Fruit fly (Drosophila melanogaster) whole organism, prepupa: ENCODE data around the gene HHEX.

Experiments
- Blimp-1 ChIP-seq: fragments of 200-800 bp; sonication (Bioruptor generic); optimal IDR thresholded peaks from 3 replicates; lab custom pipeline; 2017; ENCODE audit warnings: missing biosample characterization, missing genetic modification characterization, mild to moderate bottlenecking, moderate library complexity, missing genetic modification reagents
- CG10631 ChIP-seq: fragments of 200-800 bp; sonication (Bioruptor generic); optimal IDR thresholded peaks from 2 replicates; lab custom pipeline; 2016; ENCODE audit warnings: missing biosample characterization, missing genetic modification characterization
- CG11762 ChIP-seq: fragments of 200-800 bp; sonication (Bioruptor generic); optimal IDR thresholded peaks from 3 replicates; lab custom pipeline; 2016; ENCODE audit warnings: missing biosample characterization, missing genetic modification characterization; ENCODE audit not compliant: insufficient read depth
- CG11902 ChIP-seq: fragments of 200-800 bp; sonication (Bioruptor generic); optimal IDR thresholded peaks from 3 replicates; lab custom pipeline; 2016; ENCODE audit warnings: missing biosample characterization, missing genetic modification characterization
- CG16779 ChIP-seq: fragments of 200-800 bp; sonication (Bioruptor generic); optimal IDR thresholded peaks from 3 replicates; lab custom pipeline; 2017; ENCODE audit warnings: missing biosample characterization, mild to moderate bottlenecking, missing genetic modification characterization
- CG3032 ChIP-seq: fragments of 200-800 bp; optimal IDR thresholded peaks from 2 replicates; lab custom pipeline; 2019; ENCODE audit warnings: missing biosample characterization, mild to moderate bottlenecking, missing genetic modification characterization, moderate library complexity
- CG31627 ChIP-seq: fragments of 200-800 bp; sonication (Bioruptor generic); optimal IDR thresholded peaks from 3 replicates; lab custom pipeline; 2016; ENCODE audit warnings: missing biosample characterization, missing genetic modification characterization
- CG4318 ChIP-seq: fragments of 200-800 bp; sonication (Bioruptor generic); optimal IDR thresholded peaks from 3 replicates; lab custom pipeline; 2017; ENCODE audit warnings: missing biosample characterization, mild to moderate bottlenecking, missing genetic modification characterization
- CG6163 ChIP-seq: fragments of 200-800 bp; sonication (Bioruptor generic); IDR thresholded peaks from 3 replicates; pipeline ENCODE4 v1.3.6; 2022; ENCODE audit warnings: missing biosample characterization, missing genetic modification characterization
- CG6276 ChIP-seq: fragments of 200-800 bp; sonication (Bioruptor generic); optimal IDR thresholded peaks from 2 replicates; lab custom pipeline; 2017; ENCODE audit warnings: missing biosample characterization, mild to moderate bottlenecking, missing genetic modification characterization
- CG6808 ChIP-seq: fragments of 200-800 bp; sonication (Bioruptor generic); optimal IDR thresholded peaks from 3 replicates; lab custom pipeline; 2017; ENCODE audit warnings: missing biosample characterization, missing genetic modification characterization, mild to moderate bottlenecking, moderate library complexity, missing genetic modification reagents
- CG6854 ChIP-seq: fragments of 200-800 bp; sonication (Bioruptor generic); optimal IDR thresholded peaks from 2 replicates; lab custom pipeline; 2017; ENCODE audit warnings: missing biosample characterization, mild to moderate bottlenecking, missing genetic modification characterization
- CG7368 ChIP-seq: fragments of 200-800 bp; sonication (Bioruptor generic); optimal IDR thresholded peaks from 3 replicates; lab custom pipeline; 2016; ENCODE audit warnings: missing biosample characterization, missing genetic modification characterization
- CG8119 ChIP-seq: fragments of 200-800 bp; sonication (Bioruptor generic); IDR thresholded peaks from 3 replicates; pipeline ENCODE4 v1.3.6; 2022; ENCODE audit warnings: missing biosample characterization, missing genetic modification characterization
- CG8319 ChIP-seq: fragments of 200-800 bp; sonication (Bioruptor generic); optimal IDR thresholded peaks from 3 replicates; lab custom pipeline; 2016; ENCODE audit warnings: missing biosample characterization, missing genetic modification characterization
- CG8632 ChIP-seq: fragments of 200-800 bp; sonication (Bioruptor generic); optimal IDR thresholded peaks from 3 replicates; lab custom pipeline; 2016; ENCODE audit warnings: missing biosample characterization, missing genetic modification characterization
- CG9139 ChIP-seq: fragments of 200-800 bp; sonication (Bioruptor generic); optimal IDR thresholded peaks from 3 replicates; lab custom pipeline; 2017; ENCODE audit warnings: missing biosample characterization, mild to moderate bottlenecking, missing genetic modification characterization
- Eip78C ChIP-seq: fragments of 200-800 bp; sonication (Bioruptor generic); peaks from one replicate; lab custom pipeline; 2016; ENCODE audit warnings: missing biosample characterization, missing genetic modification characterization
- Eip93F ChIP-seq: fragments of 200-800 bp; sonication (Bioruptor generic); optimal IDR thresholded peaks from 2 replicates; lab custom pipeline; 2016; ENCODE audit warnings: missing biosample characterization, mild to moderate bottlenecking, missing genetic modification characterization
- Ets21C ChIP-seq: fragments of 200-800 bp; sonication (Bioruptor generic); optimal IDR thresholded peaks from 3 replicates; lab custom pipeline; 2016; ENCODE audit warnings: missing biosample characterization, missing genetic modification characterization
- Ets96B ChIP-seq: fragments of 200-800 bp; optimal IDR thresholded peaks from 2 replicates; lab custom pipeline; 2019; ENCODE audit warnings: missing biosample characterization, mild to moderate bottlenecking, missing genetic modification characterization, moderate library complexity
- Hr38 ChIP-seq: sonication (Bioruptor generic); optimal IDR thresholded peaks from 2 replicates; lab custom pipeline; 2016; ENCODE audit warnings: missing biosample characterization, missing genetic modification characterization
- Hr39 ChIP-seq: fragments of 200-800 bp; sonication (Bioruptor generic); optimal IDR thresholded peaks from 2 replicates; lab custom pipeline; 2016; ENCODE audit warnings: missing biosample characterization, missing genetic modification characterization
- Hr4 ChIP-seq: fragments of 200-800 bp; sonication (Bioruptor generic); optimal IDR thresholded peaks from 3 replicates; lab custom pipeline; 2016; ENCODE audit warnings: missing biosample characterization, missing genetic modification characterization
- Met ChIP-seq: fragments of 200-800 bp; sonication (Bioruptor generic); optimal IDR thresholded peaks from 3 replicates; lab custom pipeline; 2016; ENCODE audit warnings: missing biosample characterization, missing genetic modification characterization
- Smox ChIP-seq: fragments of 200-800 bp; sonication (Bioruptor generic); optimal IDR thresholded peaks from 3 replicates; lab custom pipeline; 2016; ENCODE audit warnings: missing biosample characterization, missing genetic modification characterization
- Sox102F ChIP-seq: fragments of 200-800 bp; sonication (Bioruptor generic); optimal IDR thresholded peaks from 2 replicates; lab custom pipeline; 2016; ENCODE audit warnings: missing biosample characterization, mild to moderate bottlenecking, missing genetic modification characterization
- Sox14 ChIP-seq: fragments of 200-800 bp; sonication (Bioruptor generic); optimal IDR thresholded peaks from 3 replicates; lab custom pipeline; 2016; ENCODE audit warnings: missing biosample characterization, missing genetic modification characterization
- Sox15 ChIP-seq: fragments of 200-800 bp; sonication (Bioruptor generic); optimal IDR thresholded peaks from 3 replicates; lab custom pipeline; 2016; ENCODE audit warnings: missing biosample characterization, missing genetic modification characterization
- achi ChIP-seq: fragments of 200-800 bp; sonication (Bioruptor generic); optimal IDR thresholded peaks from 3 replicates; lab custom pipeline; 2016; ENCODE audit warnings: missing biosample characterization, missing genetic modification characterization
- acj6 ChIP-seq: fragments of 200-800 bp; sonication (Bioruptor generic); optimal IDR thresholded peaks from 3 replicates; lab custom pipeline; 2016; ENCODE audit warnings: missing biosample characterization, missing genetic modification characterization
- cyc ChIP-seq: fragments of 200-800 bp; sonication (Bioruptor generic); optimal IDR thresholded peaks from 3 replicates; lab custom pipeline; 2016; ENCODE audit warnings: missing biosample characterization, missing genetic modification characterization
- dac ChIP-seq: fragments of 200-800 bp; sonication (Bioruptor generic); optimal IDR thresholded peaks from 2 replicates; lab custom pipeline; 2017; ENCODE audit warnings: missing biosample characterization, mild to moderate bottlenecking, missing genetic modification characterization
- eg ChIP-seq: fragments of 200-800 bp; sonication (Bioruptor generic); IDR thresholded peaks from 3 replicates; pipeline ENCODE4 v1.3.6; 2022; ENCODE audit warnings: missing biosample characterization, missing genetic modification characterization
- esn ChIP-seq: fragments of 200-800 bp; sonication (Bioruptor generic); optimal IDR thresholded peaks from 2 replicates; lab custom pipeline; 2016; ENCODE audit warnings: missing biosample characterization, mild to moderate bottlenecking, missing genetic modification characterization, moderate library complexity
- fd85E ChIP-seq: fragments of 200-800 bp; sonication (Bioruptor generic); optimal IDR thresholded peaks from 3 replicates; lab custom pipeline; 2016; ENCODE audit warnings: missing biosample characterization, missing genetic modification characterization
- fkh ChIP-seq: fragments of 200-800 bp; sonication (Bioruptor generic); optimal IDR thresholded peaks from 3 replicates; lab custom pipeline; 2017; ENCODE audit warnings: missing biosample characterization, mild to moderate bottlenecking, missing genetic modification characterization, moderate library complexity
- lz ChIP-seq: fragments of 200-800 bp; sonication (Bioruptor generic); optimal IDR thresholded peaks from 3 replicates; lab custom pipeline; 2016; ENCODE audit warnings: missing biosample characterization, missing genetic modification characterization
- net ChIP-seq: fragments of 200-800 bp; sonication (Bioruptor generic); optimal IDR thresholded peaks from 3 replicates; lab custom pipeline; 2016; ENCODE audit warnings: missing biosample characterization, missing genetic modification characterization
- pdm3 ChIP-seq: fragments of 200-800 bp; sonication (Bioruptor generic); optimal IDR thresholded peaks from 3 replicates; lab custom pipeline; 2016; ENCODE audit warnings: missing biosample characterization, missing genetic modification characterization
- salr ChIP-seq, 2 experiments: fragments of 200-800 bp; sonication (Bioruptor generic); optimal IDR thresholded peaks; 3 replicates each; lab custom pipeline; 2016 to 2018; ENCODE audit warnings: missing biosample characterization in 2 of 2, missing genetic modification characterization in 2 of 2, mild to moderate bottlenecking in 1 of 2
- spab ChIP-seq: fragments of 200-800 bp; sonication (Bioruptor generic); optimal IDR thresholded peaks from 2 replicates; lab custom pipeline; 2017; ENCODE audit warnings: missing biosample characterization, mild to moderate bottlenecking, missing genetic modification characterization, missing genetic modification reagents
- topi ChIP-seq: fragments of 200-800 bp; sonication (Bioruptor generic); optimal IDR thresholded peaks from 3 replicates; lab custom pipeline; 2016; ENCODE audit warnings: missing biosample characterization, missing genetic modification characterization

The HHEX gene

dm6 chr3R:21111046-21111480 is 30.3 kb upstream of the HHEX start, which contains the start of gene Rab11 (continued):
- peak; percentile 17 for TF ChIP-seq Sox15 (GFP tag; lab: Kevin White, UChicago)
- no peak for TF ChIP-seq spab
- TF ChIP-seq CG11902 (GFP tag; lab: Kevin White, UChicago), result no peak
- TF ChIP-seq Hr4 (GFP tag; lab: Kevin White, UChicago), result peak; percentile 57
- TF ChIP-seq Met (GFP tag; lab: Kevin White, UChicago), result peak; percentile 47
- no peak for TF ChIP-seq Ets21C (GFP tag; lab: Kevin White, UChicago)
- peak; percentile 39 for TF ChIP-seq Sox14 (GFP tag; lab: Kevin White, UChicago)
- TF ChIP-seq CG9139 (GFP tag; lab: Kevin White, UChicago), result no peak
- peak; percentile 11 for TF ChIP-seq CG8632 (GFP tag; lab: Kevin White, UChicago)
- TF ChIP-seq CG4318 (GFP tag; lab: Kevin White, UChicago), result no peak
- TF ChIP-seq cyc (GFP tag; lab: Kevin White, UChicago), result peak; percentile 15
- TF ChIP-seq CG6276 (GFP tag; lab: Kevin White, UChicago), result no peak
- TF ChIP-seq lz, result peak; percentile 45
- TF ChIP-seq dac, result no peak
- no peak for TF ChIP-seq Smox
- TF ChIP-seq acj6, result peak; percentile 48
- peak; percentile 41 for TF ChIP-seq CG3032 (tag; lab: Kevin White, UChicago)
- no peak for TF ChIP-seq net (GFP tag; lab: Kevin White, UChicago)
- no peak for TF ChIP-seq Hr38
- TF ChIP-seq CG8119 (GFP tag; lab: Robert Waterston, UW), result no peak
- TF ChIP-seq CG7368 (GFP tag; lab: Kevin White, UChicago), result no peak
- TF ChIP-seq Eip78C (GFP tag; lab: Kevin White, UChicago), result peak; percentile 49
- no peak for TF ChIP-seq Ets96B (tag; lab: Kevin White, UChicago)
- peak; percentile 15 for TF ChIP-seq achi (GFP tag; lab: Kevin White, UChicago)
- no peak for TF ChIP-seq fd85E (GFP tag; lab: Kevin White, UChicago)
- no peak for TF ChIP-seq eg (GFP tag; lab: Robert Waterston, UW)
- TF ChIP-seq, all 60 proteins: peak for 24

- TF ChIP-seq lz, result no peak
- TF ChIP-seq pdm3 (GFP tag; lab: Kevin White, UChicago), result no peak
- TF ChIP-seq dac, result no peak
- TF ChIP-seq CG31627 (GFP tag; lab: Kevin White, UChicago), result no peak
- no peak for TF ChIP-seq esn (GFP tag; lab: Kevin White, UChicago)
- TF ChIP-seq Eip93F (GFP tag; lab: Kevin White, UChicago), result no peak
- TF ChIP-seq Met (GFP tag; lab: Kevin White, UChicago), result no peak
- TF ChIP-seq acj6, result no peak
- TF ChIP-seq Sox15 (GFP tag; lab: Kevin White, UChicago), result no peak
- TF ChIP-seq CG11902 (GFP tag; lab: Kevin White, UChicago), result no peak
- no peak for TF ChIP-seq CG6163 (GFP tag; lab: Robert Waterston, UW)
- no peak for TF ChIP-seq CG7368 (GFP tag; lab: Kevin White, UChicago)
- TF ChIP-seq Blimp-1 (GFP tag; lab: Kevin White, UChicago), result no peak
- TF ChIP-seq achi (GFP tag; lab: Kevin White, UChicago), result no peak
- TF ChIP-seq net (GFP tag; lab: Kevin White, UChicago), result no peak
These were observed 29.0 kb upstream of the HHEX start for dm6 chr3R:21109712-21110111.

- TF ChIP-seq pdm3 (GFP tag; lab: Kevin White, UChicago), result no peak
- no peak for TF ChIP-seq salr (GFP tag; optimal IDR thresholded peaks at IDR 0.05; lab: Kevin White, UChicago)
- TF ChIP-seq Hr4 (GFP tag; lab: Kevin White, UChicago), result no peak
- TF ChIP-seq lz, result peak; percentile 41
- no peak for TF ChIP-seq Sox102F (GFP tag; lab: Kevin White, UChicago)
- TF ChIP-seq Sox14 (GFP tag; lab: Kevin White, UChicago), result peak; percentile 60
- no peak for TF ChIP-seq CG6808 (GFP tag; lab: Kevin White, UChicago)
- no peak for TF ChIP-seq CG8632 (GFP tag; lab: Kevin White, UChicago)
- TF ChIP-seq esn (GFP tag; lab: Kevin White, UChicago), result peak; percentile 75
- TF ChIP-seq dac, result peak; percentile 24
- no peak for TF ChIP-seq fkh (GFP tag; lab: Kevin White, UChicago)
- no peak for TF ChIP-seq CG6854
- peak; percentile 81 for TF ChIP-seq Eip78C (GFP tag; lab: Kevin White, UChicago)
- TF ChIP-seq topi (GFP tag; lab: Kevin White, UChicago), result peak; percentile 51
- 0 out of 3 replicates have a peak, but pooled peaks have one; percentile 16 for TF ChIP-seq CG6163 (GFP tag; lab: Robert Waterston, UW)
- no peak for TF ChIP-seq CG16779 (tag; lab: Kevin White, UChicago)
- TF ChIP-seq Ets96B (tag; lab: Kevin White, UChicago), result peak; percentile 39
- TF ChIP-seq CG31627 (GFP tag; lab: Kevin White, UChicago), result peak; percentile 47
- peak; percentile 55 for TF ChIP-seq Hr39 (GFP tag; lab: Kevin White, UChicago)
- no peak for TF ChIP-seq CG11762 (GFP tag; lab: Kevin White, UChicago)
- TF ChIP-seq CG9139 (GFP tag; lab: Kevin White, UChicago), result no peak
- no peak for TF ChIP-seq CG4318 (GFP tag; lab: Kevin White, UChicago)
- peak; percentile 6 for TF ChIP-seq CG7368 (GFP tag; lab: Kevin White, UChicago)
- peak; percentile 41 for TF ChIP-seq cyc (GFP tag; lab: Kevin White, UChicago)
- no peak for TF ChIP-seq CG11902 (GFP tag; lab: Kevin White, UChicago)
- TF ChIP-seq CG6276 (GFP tag; lab: Kevin White, UChicago), result no peak
- peak; percentile 34 for TF ChIP-seq CG10631 (GFP tag; lab: Kevin White, UChicago)
- no peak for TF ChIP-seq CG8319
These were observed 27.3 kb upstream of the HHEX start, which contains the start of the genes Sec15 and rtet for dm6 chr3R:21107907-21108591. TSS of gene Sec15 (minus strand) at chr3R:21107972. TSS of gene rtet (plus strand) at chr3R:21108446.
